Fruit fly (Drosophila melanogaster) whole organism, adult: ENCODE results near the gene Ugt316A1.

Source experiments
- CG1620 ChIP-seq: fragments of 200-800 bp; sonication (Bioruptor generic); optimal IDR thresholded peaks from 2 replicates; lab custom pipeline; 2016; ENCODE audit warnings: missing biosample characterization, missing genetic modification characterization
- CG33017 ChIP-seq: fragments of 200-800 bp; sonication (Bioruptor generic); optimal IDR thresholded peaks from 2 replicates; lab custom pipeline; 2018; ENCODE audit warnings: missing biosample characterization, mild to moderate bottlenecking, missing genetic modification characterization, moderate library complexity
- CG7101 ChIP-seq: fragments of 200-800 bp; sonication (Bioruptor generic); optimal IDR thresholded peaks from 2 replicates; lab custom pipeline; 2018; ENCODE audit warnings: missing biosample characterization, mild to moderate bottlenecking, missing genetic modification characterization, moderate library complexity
- Hr96 ChIP-seq: fragments of 200-800 bp; sonication (Bioruptor generic); optimal IDR thresholded peaks from 2 replicates; lab custom pipeline; 2016; ENCODE audit warnings: missing biosample characterization, missing genetic modification characterization
- cnc ChIP-seq, 2 experiments: fragments of >200 bp; optimal IDR thresholded peaks; 2 replicates each; lab custom pipeline; 2017
- kay ChIP-seq: fragments of 200-800 bp; sonication (Bioruptor generic); peaks from one replicate; lab custom pipeline; 2016; ENCODE audit warnings: missing biosample characterization, missing genetic modification characterization, borderline replicate concordance

DNA sequence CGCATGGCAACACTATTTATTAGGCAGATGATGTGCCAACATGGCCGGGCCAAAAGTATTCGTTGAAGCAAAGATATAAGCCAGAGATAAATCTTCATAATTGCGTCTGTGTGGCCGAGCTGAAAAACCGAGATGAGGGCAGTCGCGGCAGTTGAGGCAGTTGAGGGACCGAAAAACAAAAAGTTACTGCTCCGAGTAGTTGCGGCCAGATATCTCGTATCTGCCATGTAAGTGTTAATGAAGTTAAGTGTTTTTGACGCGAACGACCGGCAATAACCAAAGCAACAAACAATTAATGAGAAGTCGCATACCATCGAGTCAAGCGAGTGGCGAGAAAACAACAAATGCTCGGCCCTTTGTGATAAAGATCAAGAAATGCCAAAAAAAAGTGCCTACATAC is 47.8 kb downstream of the Ugt316A1 start:
- TF ChIP-seq Hr96 (GFP tag; lab: Kevin White, UChicago) = no peak
- TF ChIP-seq CG7101 (tag; lab: Kevin White, UChicago) = no peak
- no peak for TF ChIP-seq CG33017 (tag; lab: Kevin White, UChicago)
- TF ChIP-seq cnc (optimal IDR thresholded peaks at IDR 0.05; lab: Kevin White, UChicago) = no peak
- no peak for TF ChIP-seq kay (GFP tag; lab: Kevin White, UChicago)
- no peak for TF ChIP-seq CG1620 (GFP tag; lab: Kevin White, UChicago)
